Fruit fly (Drosophila melanogaster) whole organism, pupa: ENCODE data around the gene CG33631.

Experiments used
- CG10348 ChIP-seq: fragments of 200-800 bp; sonication (Bioruptor generic); IDR thresholded peaks from 2 replicates; pipeline ENCODE4 v1.3.6; 2022; ENCODE audit warnings: missing biosample characterization, missing genetic modification characterization
- CG12605 ChIP-seq: fragments of 200-800 bp; sonication (Bioruptor generic); IDR thresholded peaks from 2 replicates; pipeline ENCODE4 v1.3.6; 2022; ENCODE audit warnings: missing biosample characterization, missing genetic modification characterization
- CG13204 ChIP-seq: fragments of 200-800 bp; sonication (Bioruptor generic); optimal IDR thresholded peaks from 2 replicates; lab custom pipeline; 2018; ENCODE audit warnings: missing biosample characterization, mild to moderate bottlenecking, missing genetic modification characterization, moderate library complexity
- CG14655 ChIP-seq: fragments of 200-800 bp; sonication (Bioruptor generic); optimal IDR thresholded peaks from 3 replicates; lab custom pipeline; 2017; ENCODE audit warnings: mild to moderate bottlenecking, missing biosample characterization, missing genetic modification reagents, missing genetic modification characterization
- CG15710 ChIP-seq: fragments of 200-800 bp; sonication (Bioruptor generic); optimal IDR thresholded peaks from 2 replicates; lab custom pipeline; 2018; ENCODE audit warnings: missing biosample characterization, mild to moderate bottlenecking, missing genetic modification characterization, moderate library complexity
- CG17806 ChIP-seq: fragments of 200-800 bp; sonication (Bioruptor generic); optimal IDR thresholded peaks from 2 replicates; lab custom pipeline; 2018; ENCODE audit warnings: missing biosample characterization, mild to moderate bottlenecking, missing genetic modification characterization, moderate library complexity
- CG32121 ChIP-seq: fragments of 200-800 bp; sonication (Bioruptor generic); IDR thresholded peaks from 2 replicates; pipeline ENCODE4 v1.3.6; 2022; ENCODE audit warnings: missing biosample characterization, missing genetic modification characterization
- CG34367 ChIP-seq: fragments of 200-800 bp; sonication (Bioruptor generic); optimal IDR thresholded peaks from 2 replicates; lab custom pipeline; 2018; ENCODE audit warnings: missing biosample characterization, mild to moderate bottlenecking, missing genetic modification characterization
- CG4496 ChIP-seq: fragments of 200-800 bp; sonication (Bioruptor generic); IDR thresholded peaks from 3 replicates; pipeline ENCODE4 v1.3.6; 2022; ENCODE audit warnings: missing biosample characterization, missing genetic modification characterization
- CG8159 ChIP-seq: fragments of 200-800 bp; sonication (Bioruptor generic); optimal IDR thresholded peaks from 3 replicates; lab custom pipeline; 2018; ENCODE audit warnings: missing biosample characterization, mild to moderate bottlenecking, missing genetic modification characterization, moderate library complexity
- CG8301 ChIP-seq: fragments of 200-800 bp; sonication (Bioruptor generic); optimal IDR thresholded peaks from 2 replicates; lab custom pipeline; 2018; ENCODE audit warnings: missing biosample characterization, mild to moderate bottlenecking, missing genetic modification characterization
- CG9948 ChIP-seq: fragments of 200-800 bp; sonication (Bioruptor generic); optimal IDR thresholded peaks from 2 replicates; lab custom pipeline; 2018; ENCODE audit warnings: missing biosample characterization, mild to moderate bottlenecking, missing genetic modification characterization, moderate library complexity
- D1 ChIP-seq: fragments of 200-800 bp; sonication (Bioruptor generic); optimal IDR thresholded peaks from 2 replicates; lab custom pipeline; 2018; ENCODE audit warnings: missing biosample characterization, mild to moderate bottlenecking, missing genetic modification characterization, moderate library complexity
- EcR ChIP-seq: fragments of 200-800 bp; sonication (Bioruptor generic); optimal IDR thresholded peaks from 3 replicates; lab custom pipeline; 2019; ENCODE audit warnings: missing biosample characterization, missing genetic modification characterization, mild to moderate bottlenecking, moderate library complexity, missing genetic modification reagents
- Ets98B ChIP-seq: fragments of 200-800 bp; sonication (Bioruptor generic); IDR thresholded peaks from 2 replicates; pipeline ENCODE4 v1.3.6; 2022; ENCODE audit warnings: missing biosample characterization, missing genetic modification characterization
- Pif1A ChIP-seq: fragments of 200-800 bp; sonication (Bioruptor generic); optimal IDR thresholded peaks from 3 replicates; lab custom pipeline; 2016; ENCODE audit warnings: missing biosample characterization, missing genetic modification characterization
- Pif1B ChIP-seq: fragments of 200-800 bp; sonication (Bioruptor generic); optimal IDR thresholded peaks from 3 replicates; lab custom pipeline; 2016; ENCODE audit warnings: missing biosample characterization, missing genetic modification characterization
- Snoo ChIP-seq: fragments of 200-800 bp; sonication (Bioruptor generic); optimal IDR thresholded peaks from 3 replicates; lab custom pipeline; 2017; ENCODE audit warnings: missing biosample characterization, mild to moderate bottlenecking, missing genetic modification characterization, inconsistent platforms
- fd96Ca ChIP-seq: fragments of 200-800 bp; sonication (Bioruptor generic); IDR thresholded peaks from 3 replicates; pipeline ENCODE4 v1.3.6; 2022; ENCODE audit warnings: missing biosample characterization, missing genetic modification characterization
- gl ChIP-seq: fragments of 200-800 bp; sonication (Bioruptor generic); optimal IDR thresholded peaks from 2 replicates; lab custom pipeline; 2018; ENCODE audit warnings: missing biosample characterization, mild to moderate bottlenecking, missing genetic modification characterization
- rn ChIP-seq: fragments of 200-800 bp; sonication (Bioruptor generic); IDR thresholded peaks from 2 replicates; pipeline ENCODE4 v1.3.6; 2022; ENCODE audit warnings: missing biosample characterization, missing genetic modification characterization

CG33631 gene

DNA sequence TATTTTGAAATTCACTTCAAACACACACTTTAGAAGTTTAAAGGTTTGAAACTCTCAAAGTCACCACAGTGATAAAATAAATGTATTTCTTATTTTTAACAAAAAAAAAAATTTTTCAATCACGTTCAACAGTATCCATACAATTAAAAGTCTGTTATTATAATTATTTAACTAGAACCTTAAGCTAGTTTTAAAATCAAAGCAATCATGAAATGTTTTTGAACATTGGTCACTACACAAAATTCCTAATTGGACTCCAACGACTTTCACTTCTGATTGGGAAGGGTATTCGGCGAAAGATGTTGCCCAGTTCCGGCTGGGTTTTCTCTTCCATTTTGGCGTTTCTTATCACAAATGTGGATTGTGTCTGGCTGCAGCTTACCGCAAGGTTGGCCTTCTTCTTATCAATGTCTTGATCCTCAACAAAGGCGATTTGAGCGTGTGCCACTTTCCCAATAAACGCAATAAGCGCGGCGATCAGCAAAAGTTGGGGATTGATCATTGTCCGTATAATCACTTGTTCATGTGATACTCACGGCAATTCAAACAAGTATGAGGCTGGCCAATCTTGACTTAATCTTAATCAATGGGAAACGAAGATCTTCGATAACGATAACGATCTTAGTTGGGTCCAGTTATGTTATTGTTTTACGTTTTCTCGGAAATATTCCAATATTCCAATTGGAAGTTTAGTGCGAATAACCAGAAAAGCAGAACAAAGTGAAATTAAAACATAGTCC lies 15.6 kb upstream of the CG33631 start:
- TF ChIP-seq CG34367 (peak; percentile 29), EcR (GFP tag; lab: Kevin White, UChicago) (no peak), Snoo (tag; lab: Kevin White, UChicago) (peak; percentile 62), CG8159 (peak; percentile 64), CG8301 (tag; lab: Kevin White, UChicago) (peak; percentile 58), CG15710 (tag; lab: Kevin White, UChicago) (peak; percentile 61), CG17806 (tag; lab: Kevin White, UChicago) (peak; percentile 54), Ets98B (GFP tag; lab: Robert Waterston, UW) (no peak), CG9948 (peak; percentile 44)

DNA sequence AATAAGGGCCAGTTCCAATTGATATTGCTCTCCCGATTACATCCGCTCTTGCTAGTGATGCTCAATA lies 15.2 kb upstream of the CG33631 start, which contains the start of gene CG12811:
Gene CG12811 (minus strand): TSS at position 23 of the 67 bp plus-strand sequence.
- TF ChIP-seq Pif1B (no peak), CG4496 (no peak), Pif1A (GFP tag; lab: Kevin White, UChicago) (no peak), CG8301 (tag; lab: Kevin White, UChicago) (no peak)

DNA sequence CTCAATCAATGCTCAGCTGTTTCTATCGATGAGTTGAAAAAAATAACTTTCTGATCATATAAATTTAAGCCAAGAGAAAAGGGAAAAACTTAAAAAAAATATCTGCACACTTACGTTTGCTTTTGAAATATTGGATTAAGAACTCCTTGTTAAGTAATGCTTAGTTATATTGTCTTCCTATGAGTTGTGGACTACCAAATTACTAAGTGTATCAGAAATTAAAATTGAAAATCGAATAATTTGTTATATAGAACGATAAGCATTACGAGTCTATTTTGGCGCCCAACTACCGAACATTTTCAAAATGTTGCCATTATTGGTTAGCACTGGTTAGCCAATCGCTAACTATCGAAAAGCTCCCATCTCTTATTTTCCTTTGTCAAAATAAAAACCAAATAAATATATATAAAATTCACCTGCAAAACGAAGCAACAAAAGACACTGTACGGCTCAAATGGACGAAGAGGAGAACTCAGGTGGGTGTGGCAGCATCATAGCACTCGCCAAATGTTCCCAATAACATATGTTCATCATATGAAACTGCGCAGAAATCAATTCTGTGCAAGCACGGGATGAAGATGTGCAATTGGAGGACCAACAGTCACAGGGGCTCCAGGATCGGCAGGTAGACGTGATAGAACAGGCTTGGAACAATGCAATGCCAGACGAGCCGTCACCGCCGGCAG lies 14.8 kb upstream of the CG33631 start, which contains the start of gene ohgt:
Gene ohgt (plus strand): TSS at position 358 of the 686 bp plus-strand sequence.
- TF ChIP-seq gl (tag; lab: Kevin White, UChicago), result no peak
- peak; percentile 22 for TF ChIP-seq CG34367
- TF ChIP-seq CG9948, result peak; percentile 27

DNA sequence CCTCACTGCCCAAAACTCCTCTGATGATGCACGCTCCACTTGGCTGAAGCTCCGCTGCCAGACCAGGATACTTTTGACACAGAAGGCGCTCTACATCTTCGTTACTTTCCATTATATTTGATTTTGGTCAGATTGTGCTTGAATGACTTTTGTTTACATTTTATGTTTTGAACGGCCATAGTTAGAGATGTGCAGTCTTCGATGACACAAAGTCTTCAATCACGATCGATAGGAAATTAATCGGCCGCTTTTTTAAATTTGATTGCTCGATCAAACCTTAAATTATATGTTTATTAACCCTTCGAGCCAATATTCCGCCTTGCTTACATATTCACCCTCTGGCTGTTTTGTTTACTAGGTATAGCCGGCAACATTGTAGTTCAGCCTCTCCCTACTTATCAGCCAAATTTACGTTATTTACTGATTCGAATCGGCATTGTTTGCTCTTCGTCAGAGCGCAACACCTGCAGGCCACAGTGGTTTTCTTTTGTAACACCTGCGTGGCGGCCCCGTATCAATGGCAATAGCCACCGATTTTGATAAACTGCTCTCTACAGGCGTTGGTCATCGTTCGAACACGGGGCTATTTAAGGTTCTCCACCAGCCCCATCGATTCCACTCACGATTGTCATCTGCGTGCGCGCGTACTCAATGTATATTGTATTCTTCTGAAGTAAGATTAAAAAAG lies 11.0 kb upstream of the CG33631 start, which contains the start of the genes Fancl and Npc2e:
Gene Fancl (minus strand): TSS at position 175 of the 688 bp plus-strand sequence.
Gene Npc2e (plus strand): TSS at position 638 of the 688 bp plus-strand sequence.
- TF ChIP-seq CG14655 (GFP tag; lab: Kevin White, UChicago) (no peak), fd96Ca (GFP tag; lab: Robert Waterston, UW) (no peak), Pif1B (no peak), gl (tag; lab: Kevin White, UChicago) (no peak), Snoo (tag; lab: Kevin White, UChicago) (no peak), D1 (no peak), CG10348 (GFP tag; lab: Robert Waterston, UW) (no peak), Ets98B (GFP tag; lab: Robert Waterston, UW) (no peak), rn (GFP tag; lab: Robert Waterston, UW) (no peak), CG9948 (no peak), Pif1A (GFP tag; lab: Kevin White, UChicago) (no peak), CG12605 (GFP tag; lab: Robert Waterston, UW) (no peak), CG15710 (tag; lab: Kevin White, UChicago) (no peak), EcR (GFP tag; lab: Kevin White, UChicago) (no peak)

DNA sequence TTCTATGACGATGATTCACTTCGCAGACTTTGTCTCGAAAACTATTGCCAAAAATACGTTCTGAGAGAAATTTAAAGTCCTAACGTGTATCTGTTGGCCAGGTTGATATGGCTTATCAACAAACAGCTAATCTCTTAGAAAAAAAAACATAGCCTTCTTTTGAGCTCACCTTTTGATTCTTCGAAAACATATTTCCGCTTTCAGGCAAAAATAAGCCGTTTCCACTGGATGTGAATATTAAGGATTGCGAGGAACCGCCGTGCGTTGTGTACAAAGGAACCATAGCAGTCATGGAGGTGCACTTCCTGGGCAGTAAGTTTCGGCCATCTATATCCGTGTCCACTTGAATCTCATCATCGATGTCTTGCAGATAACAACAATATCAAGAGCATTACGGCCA lies 10.2 kb upstream of the CG33631 start:
- TF ChIP-seq Pif1A (GFP tag; lab: Kevin White, UChicago) (no peak), Snoo (tag; lab: Kevin White, UChicago) (no peak)

DNA sequence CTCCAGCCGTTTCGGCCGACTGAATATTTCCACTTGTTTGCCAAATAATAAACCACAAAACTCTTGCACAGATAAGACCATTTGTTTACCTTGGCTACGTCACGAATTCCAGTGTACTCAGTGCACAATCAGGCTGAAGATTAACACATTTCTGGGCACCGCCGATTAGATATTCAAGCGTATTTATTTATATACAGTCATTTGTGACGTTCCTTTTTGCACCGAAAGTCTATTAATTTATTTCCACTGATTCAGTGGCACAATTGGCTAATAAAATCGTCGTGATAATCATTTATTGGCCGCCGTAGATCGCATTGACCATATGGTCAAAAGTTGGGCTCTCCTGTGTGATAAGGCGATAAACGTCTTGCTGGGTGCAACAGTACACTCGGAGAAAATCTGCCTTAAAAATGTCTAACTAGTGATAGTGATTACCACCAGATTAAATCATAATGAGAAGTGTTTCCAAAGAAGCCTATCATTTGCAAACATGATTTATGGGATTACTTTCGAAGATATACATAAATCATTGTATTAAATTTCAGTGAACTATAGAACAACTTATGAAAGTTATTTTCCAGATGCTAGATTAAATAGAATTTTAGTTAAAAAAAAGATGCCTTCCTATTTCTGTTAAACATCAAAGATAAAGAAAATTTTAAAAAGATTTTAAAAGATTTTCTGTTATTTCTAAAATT lies 9.4 kb upstream of the CG33631 start:
- TF ChIP-seq CG4496, result no peak
- no peak for TF ChIP-seq CG14655 (GFP tag; lab: Kevin White, UChicago)
- no peak for TF ChIP-seq Pif1A (GFP tag; lab: Kevin White, UChicago)
- TF ChIP-seq CG34367, result no peak
- TF ChIP-seq CG15710 (tag; lab: Kevin White, UChicago), result no peak
- TF ChIP-seq EcR (GFP tag; lab: Kevin White, UChicago), result no peak
- no peak for TF ChIP-seq CG17806 (tag; lab: Kevin White, UChicago)
- TF ChIP-seq CG32121 (GFP tag; lab: Robert Waterston, UW), result no peak
- TF ChIP-seq rn (GFP tag; lab: Robert Waterston, UW), result no peak
- TF ChIP-seq Snoo (tag; lab: Kevin White, UChicago), result no peak
- TF ChIP-seq Pif1B, result no peak
- no peak for TF ChIP-seq gl (tag; lab: Kevin White, UChicago)
- no peak for TF ChIP-seq CG8301 (tag; lab: Kevin White, UChicago)
- TF ChIP-seq Ets98B (GFP tag; lab: Robert Waterston, UW), result no peak
- no peak for TF ChIP-seq CG13204
- no peak for TF ChIP-seq D1
- TF ChIP-seq CG9948, result no peak
- no peak for TF ChIP-seq CG12605 (GFP tag; lab: Robert Waterston, UW)
- TF ChIP-seq fd96Ca (GFP tag; lab: Robert Waterston, UW), result no peak
- TF ChIP-seq, all 21 proteins: peak for 0
